Worm (Caenorhabditis elegans): ENCODE measurements around the gene sre-45.

Gene sre-45

DNA sequence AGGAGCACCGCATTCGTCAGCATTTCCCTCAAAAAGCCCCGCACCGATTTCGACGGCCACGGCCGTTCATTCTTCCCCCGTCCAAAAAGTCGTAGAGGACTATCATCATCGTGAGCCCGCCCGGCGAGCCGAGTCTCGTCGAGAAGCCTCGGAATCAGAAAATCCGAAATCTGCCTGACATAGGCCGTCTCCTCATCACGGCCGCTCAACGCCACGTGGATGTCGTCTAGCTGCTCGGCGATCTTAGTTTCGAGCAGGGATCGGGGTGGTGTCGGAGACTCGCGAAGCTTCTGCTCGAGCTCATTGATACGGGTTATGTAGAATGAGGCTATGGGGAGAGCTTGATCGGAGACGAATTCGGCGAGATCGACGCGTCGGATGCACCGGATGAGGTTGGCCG is 11.4 kb downstream of the sre-45 start:
- TF ChIP-seq ceh-32 (tag; optimal IDR thresholded peaks at IDR 0.05; ENCODE audit: poor library complexity), result no peak
- TF ChIP-seq zag-1 (tag; optimal IDR thresholded peaks at IDR 0.05), result no peak
- TF ChIP-seq nhr-77 (tag; optimal IDR thresholded peaks at IDR 0.05), result no peak
- TF ChIP-seq arid-1 (GFP tag; conservative IDR thresholded peaks at IDR 0.05), result no peak
- TF ChIP-seq set-16 (GFP tag; IDR thresholded peaks at IDR 0.05), result peak; percentile 84

DNA sequence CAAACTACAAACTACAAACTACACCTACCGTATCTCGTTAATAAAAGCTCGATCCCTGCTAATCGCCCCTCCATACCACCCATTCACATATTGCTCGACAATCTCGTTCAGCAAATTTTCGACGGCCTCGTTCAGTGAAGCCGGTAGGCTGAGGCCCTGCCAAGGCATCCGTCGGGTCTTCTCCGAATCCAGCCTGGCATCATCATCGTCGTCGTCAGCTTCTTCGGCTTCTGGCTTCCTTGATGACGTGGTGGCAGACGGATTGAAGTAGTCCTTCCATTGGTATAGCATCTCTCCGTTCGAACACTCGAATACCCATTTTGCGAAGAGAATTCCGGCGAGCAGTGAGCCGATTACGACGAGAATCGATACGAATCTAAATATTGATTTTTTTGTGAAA is 13.0 kb downstream of the sre-45 start:
- peak; percentile 61; the same call in 1 of the 2 replicates for TF ChIP-seq nhr-42 (GFP tag; IDR thresholded peaks at IDR 0.05)
- TF ChIP-seq attf-4 (tag; optimal IDR thresholded peaks at IDR 0.05), result no peak
- TF ChIP-seq gei-8 (GFP tag; optimal IDR thresholded peaks at IDR 0.05), result no peak
- TF ChIP-seq unc-62 (GFP tag; optimal IDR thresholded peaks at IDR 0.05 in 1 of 2), result peak in 1 of 2 experiments; percentile 79
- TF ChIP-seq unc-62 (tag; optimal IDR thresholded peaks at IDR 0.05), result no peak
- no peak for TF ChIP-seq F10B5.3 (tag; optimal IDR thresholded peaks at IDR 0.05)
- no peak for TF ChIP-seq nhr-76 (tag; optimal IDR thresholded peaks at IDR 0.05)
- peak; percentile 30; the same call in 1 of the 2 replicates for TF ChIP-seq set-16 (GFP tag; IDR thresholded peaks at IDR 0.05)
- TF ChIP-seq egl-27 (tag; optimal IDR thresholded peaks at IDR 0.05), result no peak
- no peak for TF ChIP-seq php-3 (GFP tag; IDR thresholded peaks at IDR 0.05)
- TF ChIP-seq nhr-77 (tag; optimal IDR thresholded peaks at IDR 0.05), result no peak
- no peak for TF ChIP-seq fkh-10 (GFP tag; optimal IDR thresholded peaks at IDR 0.05)
- no peak for TF ChIP-seq lin-13 (GFP tag; optimal IDR thresholded peaks at IDR 0.05)
- TF ChIP-seq Y75B8A.6 (GFP tag; IDR thresholded peaks at IDR 0.05), result no peak
- no peak for TF ChIP-seq zfp-3 (GFP tag; conservative IDR thresholded peaks at IDR 0.05)
- no peak for TF ChIP-seq daf-19 (GFP tag; conservative IDR thresholded peaks at IDR 0.05)
- TF ChIP-seq nhr-10 (tag; optimal IDR thresholded peaks at IDR 0.05), result no peak

DNA sequence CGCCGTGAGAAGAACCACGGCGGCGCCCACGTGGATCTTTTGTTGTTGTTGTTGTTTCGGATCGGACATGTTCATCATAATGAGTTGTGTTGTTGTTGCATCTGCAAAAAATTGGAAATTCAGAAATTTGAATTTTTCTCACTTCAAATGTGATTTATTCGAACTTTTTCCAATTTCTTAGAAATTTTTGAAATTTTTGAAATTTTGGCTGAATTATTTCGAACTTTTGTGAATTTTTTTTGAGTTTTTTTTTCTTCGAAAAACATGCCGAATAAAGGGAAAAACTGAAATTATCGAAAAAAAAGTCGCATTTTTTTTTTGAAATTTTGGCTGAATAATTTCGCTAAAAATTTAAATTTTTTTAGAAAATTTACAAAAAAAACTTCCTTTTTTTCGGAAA is 13.4 kb downstream of the sre-45 start, which contains the start of gene snx-14:
snx-14 (minus strand) TSS at position 101 of the 400 bp plus-strand sequence.
- TF ChIP-seq T20F7.1 (GFP tag; optimal IDR thresholded peaks at IDR 0.05), result no peak
- TF ChIP-seq mdl-1 (tag; optimal IDR thresholded peaks at IDR 0.05), result no peak
- no peak for TF ChIP-seq fkh-10 (GFP tag; optimal IDR thresholded peaks at IDR 0.05)

DNA sequence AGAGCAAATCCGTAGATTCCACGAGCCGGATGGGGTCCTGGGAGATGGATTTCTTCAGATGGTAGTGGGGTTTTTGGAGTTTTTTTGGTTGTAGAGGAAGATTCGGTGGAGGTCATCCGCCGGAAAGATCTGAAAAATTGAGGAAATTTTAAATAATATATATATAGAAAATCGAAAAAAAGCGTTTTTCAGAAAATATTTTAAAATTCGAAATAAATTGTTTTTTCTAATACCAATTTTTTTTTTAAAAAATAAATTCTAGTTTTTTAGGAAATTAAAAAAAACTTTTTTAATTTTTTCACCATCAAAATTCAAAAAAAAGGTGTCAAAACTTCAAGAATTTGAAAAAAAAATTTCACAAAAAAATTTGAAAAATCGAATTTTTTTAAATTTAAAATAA is 23.3 kb downstream of the sre-45 start, which contains the start of the genes noa-1 and Y48E1B.17:
noa-1 (minus strand) TSS at position 101 of the 400 bp plus-strand sequence.
Y48E1B.17 (minus strand) TSS at position 129 of the 400 bp plus-strand sequence.
- TF ChIP-seq lin-15B (tag; optimal IDR thresholded peaks at IDR 0.05) (no peak), nhr-237 (tag; optimal IDR thresholded peaks at IDR 0.05) (no peak), nhr-25 (tag; optimal IDR thresholded peaks at IDR 0.05; ENCODE audit: borderline replicate concordance, insufficient read depth) (no peak), dmd-9 (GFP tag; IDR thresholded peaks at IDR 0.05) (no peak), mdt-29 (GFP tag; IDR thresholded peaks at IDR 0.05) (no peak), spr-3 (GFP tag; optimal IDR thresholded peaks at IDR 0.05) (no peak), ZK337.2 (GFP tag; IDR thresholded peaks at IDR 0.05) (no peak), zip-2 (tag; optimal IDR thresholded peaks at IDR 0.05) (no peak), mes-2 (tag; optimal IDR thresholded peaks at IDR 0.05; ENCODE audit: poor library complexity, severe bottlenecking) (no peak), nhr-77 (tag; optimal IDR thresholded peaks at IDR 0.05) (no peak), ceh-28 (tag; optimal IDR thresholded peaks at IDR 0.05) (no peak), hlh-30 (tag; optimal IDR thresholded peaks at IDR 0.05; ENCODE audit: insufficient read depth) (no peak), nhr-11 (tag; optimal IDR thresholded peaks at IDR 0.05) (no peak), nhr-10 (tag; optimal IDR thresholded peaks at IDR 0.05) (no peak), mxl-2 (GFP tag; conservative IDR thresholded peaks at IDR 0.05) (no peak), unc-62 (GFP tag; optimal IDR thresholded peaks at IDR 0.05 in 1 of 2) (no peak), unc-62 (tag; optimal IDR thresholded peaks at IDR 0.05) (no peak)

Data from whole organism, L4 larva.